Worm (Caenorhabditis elegans): Measurements from ENCODE around the gene D2096.5.

The D2096.5 gene

ce11 chrIV:8379683-8380082 is 20.1 kb upstream of the D2096.5 start, which contains the start of gene praf-3:
TSS of gene praf-3 (plus strand) at chrIV:8379983.
- TF ChIP-seq cog-1 (tag; optimal IDR thresholded peaks at IDR 0.05): no peak
- no peak for TF ChIP-seq ref-1 (GFP tag; conservative IDR thresholded peaks at IDR 0.05)
- TF ChIP-seq ztf-23 (GFP tag; IDR thresholded peaks at IDR 0.05): no peak
- no peak for TF ChIP-seq flt-1 (GFP tag; IDR thresholded peaks at IDR 0.05)
- TF ChIP-seq tab-1 (GFP tag; IDR thresholded peaks at IDR 0.05): no peak
- no peak for TF ChIP-seq ztf-29 (GFP tag; IDR thresholded peaks at IDR 0.05)
- TF ChIP-seq med-1 (GFP tag; optimal IDR thresholded peaks at IDR 0.05; ENCODE audit: insufficient read depth): no peak
- no peak for TF ChIP-seq klf-2 (GFP tag; conservative IDR thresholded peaks at IDR 0.05)
- TF ChIP-seq T22C8.4 (GFP tag; IDR thresholded peaks at IDR 0.05): no peak

ce11 chrIV:8379278-8379677 is 19.7 kb upstream of the D2096.5 start, which contains the start of gene nap-1:
TSS of gene nap-1 (minus strand) at chrIV:8379319.
- peak; percentile 36 for TF ChIP-seq cog-1 (tag; optimal IDR thresholded peaks at IDR 0.05)
- no peak for TF ChIP-seq klf-2 (GFP tag; conservative IDR thresholded peaks at IDR 0.05)

DNA sequence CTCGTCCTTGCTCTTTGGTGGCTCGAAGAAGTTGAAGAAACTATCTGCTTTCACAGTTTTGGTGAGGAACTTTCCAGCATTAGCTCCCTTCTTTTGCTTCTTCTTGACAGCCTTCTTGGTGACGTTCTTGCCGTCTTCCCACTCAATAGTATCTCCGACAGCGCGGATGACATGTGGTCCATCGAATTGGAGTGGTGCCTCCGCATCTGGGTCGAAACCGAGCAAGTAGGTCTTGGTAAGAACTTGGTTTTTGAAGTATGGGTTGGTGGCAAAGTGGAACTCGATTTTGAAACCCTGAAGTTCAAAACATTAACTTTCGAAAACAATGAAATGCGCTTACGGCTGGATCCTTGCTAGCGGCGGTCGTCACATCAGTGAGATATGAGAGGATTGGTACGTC is 18.7 kb upstream of the D2096.5 start:
- TF ChIP-seq T22C8.4 (GFP tag; IDR thresholded peaks at IDR 0.05): no peak
- no peak for TF ChIP-seq ztf-29 (GFP tag; IDR thresholded peaks at IDR 0.05)
- TF ChIP-seq tab-1 (GFP tag; IDR thresholded peaks at IDR 0.05): no peak
- TF ChIP-seq flt-1 (GFP tag; IDR thresholded peaks at IDR 0.05): no peak
- TF ChIP-seq ref-1 (GFP tag; conservative IDR thresholded peaks at IDR 0.05): no peak
- TF ChIP-seq cog-1 (tag; optimal IDR thresholded peaks at IDR 0.05): no peak
- no peak for TF ChIP-seq ztf-23 (GFP tag; IDR thresholded peaks at IDR 0.05)
- no peak for TF ChIP-seq klf-2 (GFP tag; conservative IDR thresholded peaks at IDR 0.05)
- TF ChIP-seq med-1 (GFP tag; optimal IDR thresholded peaks at IDR 0.05; ENCODE audit: insufficient read depth): no peak

DNA sequence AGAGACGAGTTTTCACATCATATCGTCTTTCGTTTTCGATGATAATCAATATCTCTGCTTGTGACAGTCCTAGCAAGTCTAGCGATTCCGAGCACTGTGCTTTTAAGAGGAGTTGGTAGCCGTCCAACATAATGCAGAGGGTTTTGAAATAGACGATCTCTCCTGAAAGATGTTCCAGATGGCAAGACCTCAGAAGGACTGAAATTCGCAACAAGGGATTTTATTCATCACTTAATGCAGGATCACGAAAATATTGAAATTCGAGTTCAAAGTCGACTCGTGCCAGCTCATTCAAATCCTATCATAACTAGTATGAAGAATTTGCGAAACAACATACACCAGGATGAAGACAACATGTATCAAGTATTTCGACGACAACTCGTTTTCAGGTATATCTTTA is 17.9 kb upstream of the D2096.5 start, which contains the start of gene D2096.7:
D2096.7 (minus strand) TSS at position 130 of the 400 bp plus-strand sequence.
- TF ChIP-seq ref-1 (GFP tag; conservative IDR thresholded peaks at IDR 0.05) (no peak), ztf-23 (GFP tag; IDR thresholded peaks at IDR 0.05) (no peak), flt-1 (GFP tag; IDR thresholded peaks at IDR 0.05) (no peak), T22C8.4 (GFP tag; IDR thresholded peaks at IDR 0.05) (no peak), ztf-29 (GFP tag; IDR thresholded peaks at IDR 0.05) (no peak), cog-1 (tag; optimal IDR thresholded peaks at IDR 0.05) (no peak), tab-1 (GFP tag; IDR thresholded peaks at IDR 0.05) (no peak), klf-2 (GFP tag; conservative IDR thresholded peaks at IDR 0.05) (no peak), med-1 (GFP tag; optimal IDR thresholded peaks at IDR 0.05; ENCODE audit: insufficient read depth) (no peak)

DNA sequence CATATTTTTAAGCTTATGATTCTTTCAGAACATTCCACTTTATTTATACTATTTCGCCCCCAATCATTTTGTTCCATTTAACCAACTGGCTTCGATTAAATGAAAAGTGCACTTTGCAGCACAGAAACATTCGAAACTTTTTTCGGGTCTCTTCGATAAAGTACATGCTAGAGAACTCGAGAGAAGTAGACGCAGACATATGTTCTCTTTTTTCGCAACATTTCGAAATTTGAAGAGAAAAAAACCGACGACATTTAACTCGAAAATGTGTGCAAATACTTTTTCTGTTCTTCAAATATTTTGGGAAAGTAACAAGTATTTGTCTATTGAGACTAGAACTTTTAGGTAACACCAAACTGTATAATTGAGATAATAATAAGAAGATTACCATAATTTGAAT is 17.4 kb upstream of the D2096.5 start:
- TF ChIP-seq ztf-29 (GFP tag; IDR thresholded peaks at IDR 0.05) (no peak), ztf-23 (GFP tag; IDR thresholded peaks at IDR 0.05) (no peak), ref-1 (GFP tag; conservative IDR thresholded peaks at IDR 0.05) (no peak), tab-1 (GFP tag; IDR thresholded peaks at IDR 0.05) (no peak), flt-1 (GFP tag; IDR thresholded peaks at IDR 0.05) (no peak), T22C8.4 (GFP tag; IDR thresholded peaks at IDR 0.05) (no peak), klf-2 (GFP tag; conservative IDR thresholded peaks at IDR 0.05) (no peak), cog-1 (tag; optimal IDR thresholded peaks at IDR 0.05) (no peak), med-1 (GFP tag; optimal IDR thresholded peaks at IDR 0.05; ENCODE audit: insufficient read depth) (no peak)

DNA sequence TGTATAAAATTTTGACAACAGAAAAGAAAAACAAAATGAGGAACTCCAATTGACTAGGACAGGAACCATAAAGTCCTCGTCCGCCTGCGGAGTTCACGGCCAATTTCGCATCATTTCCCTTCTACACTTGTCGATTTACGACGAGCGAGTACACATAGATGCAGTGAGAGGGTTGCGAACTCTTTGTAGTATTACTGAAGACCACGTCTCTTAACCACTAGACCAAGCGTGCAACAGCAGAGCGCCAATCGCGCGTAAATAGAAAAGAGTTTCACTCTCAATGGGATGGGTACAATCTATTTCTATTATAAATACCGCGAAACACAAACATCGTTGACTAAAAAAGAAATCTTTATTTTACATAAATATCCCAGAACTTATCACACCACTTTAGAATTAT is 15.8 kb upstream of the D2096.5 start:
- TF ChIP-seq flt-1 (GFP tag; IDR thresholded peaks at IDR 0.05) (peak; percentile 96), klf-2 (GFP tag; conservative IDR thresholded peaks at IDR 0.05) (0 out of 2 replicates have a peak, but pooled peaks have one; percentile 53), med-1 (GFP tag; optimal IDR thresholded peaks at IDR 0.05; ENCODE audit: insufficient read depth) (peak; percentile 57), tab-1 (GFP tag; IDR thresholded peaks at IDR 0.05) (peak; percentile 95), ref-1 (GFP tag; conservative IDR thresholded peaks at IDR 0.05) (peak; percentile 78), T22C8.4 (GFP tag; IDR thresholded peaks at IDR 0.05) (peak; percentile 83), ztf-29 (GFP tag; IDR thresholded peaks at IDR 0.05) (peak; percentile 81; the same call in 1 of the 2 replicates), cog-1 (tag; optimal IDR thresholded peaks at IDR 0.05) (peak; percentile 89), ztf-23 (GFP tag; IDR thresholded peaks at IDR 0.05) (peak; percentile 93)

ce11 chrIV:8369135-8369534 is 9.6 kb upstream of the D2096.5 start, which contains the start of gene D2096.6:
TSS of gene D2096.6 (minus strand) at chrIV:8369235.
- no peak for TF ChIP-seq tab-1 (GFP tag; IDR thresholded peaks at IDR 0.05)
- TF ChIP-seq cog-1 (tag; optimal IDR thresholded peaks at IDR 0.05): no peak
- no peak for TF ChIP-seq ztf-23 (GFP tag; IDR thresholded peaks at IDR 0.05)
- TF ChIP-seq med-1 (GFP tag; optimal IDR thresholded peaks at IDR 0.05; ENCODE audit: insufficient read depth): no peak
- no peak for TF ChIP-seq klf-2 (GFP tag; conservative IDR thresholded peaks at IDR 0.05)
- TF ChIP-seq T22C8.4 (GFP tag; IDR thresholded peaks at IDR 0.05): no peak
- TF ChIP-seq ref-1 (GFP tag; conservative IDR thresholded peaks at IDR 0.05): no peak
- TF ChIP-seq ztf-29 (GFP tag; IDR thresholded peaks at IDR 0.05): no peak
- no peak for TF ChIP-seq flt-1 (GFP tag; IDR thresholded peaks at IDR 0.05)

ce11 chrIV:8367887-8368286 is 8.3 kb upstream of the D2096.5 start:
- TF ChIP-seq klf-2 (GFP tag; conservative IDR thresholded peaks at IDR 0.05) (no peak), flt-1 (GFP tag; IDR thresholded peaks at IDR 0.05) (no peak), ztf-23 (GFP tag; IDR thresholded peaks at IDR 0.05) (no peak), cog-1 (tag; optimal IDR thresholded peaks at IDR 0.05) (no peak), tab-1 (GFP tag; IDR thresholded peaks at IDR 0.05) (no peak), med-1 (GFP tag; optimal IDR thresholded peaks at IDR 0.05; ENCODE audit: insufficient read depth) (no peak), T22C8.4 (GFP tag; IDR thresholded peaks at IDR 0.05) (no peak)

- TF ChIP-seq ztf-23 (GFP tag; IDR thresholded peaks at IDR 0.05): no peak
- no peak for TF ChIP-seq flt-1 (GFP tag; IDR thresholded peaks at IDR 0.05)
- no peak for TF ChIP-seq ztf-29 (GFP tag; IDR thresholded peaks at IDR 0.05)
- TF ChIP-seq ref-1 (GFP tag; conservative IDR thresholded peaks at IDR 0.05): no peak
- no peak for TF ChIP-seq med-1 (GFP tag; optimal IDR thresholded peaks at IDR 0.05; ENCODE audit: insufficient read depth)
- no peak for TF ChIP-seq T22C8.4 (GFP tag; IDR thresholded peaks at IDR 0.05)
- TF ChIP-seq klf-2 (GFP tag; conservative IDR thresholded peaks at IDR 0.05): no peak
- no peak for TF ChIP-seq tab-1 (GFP tag; IDR thresholded peaks at IDR 0.05)
- TF ChIP-seq cog-1 (tag; optimal IDR thresholded peaks at IDR 0.05): no peak
These were observed 6.7 kb upstream of the D2096.5 start, which contains the start of gene aagr-1 for ce11 chrIV:8366295-8366694. TSS of gene aagr-1 (plus strand) at chrIV:8366521.

ce11 chrIV:8363163-8363562 is 3.6 kb upstream of the D2096.5 start, which contains the start of gene D2096.12:
TSS of gene D2096.12 (plus strand) at chrIV:8363463.
- TF ChIP-seq cog-1 (tag; optimal IDR thresholded peaks at IDR 0.05) (no peak), flt-1 (GFP tag; IDR thresholded peaks at IDR 0.05) (no peak), ztf-23 (GFP tag; IDR thresholded peaks at IDR 0.05) (no peak), ztf-29 (GFP tag; IDR thresholded peaks at IDR 0.05) (no peak), klf-2 (GFP tag; conservative IDR thresholded peaks at IDR 0.05) (no peak), ref-1 (GFP tag; conservative IDR thresholded peaks at IDR 0.05) (no peak), T22C8.4 (GFP tag; IDR thresholded peaks at IDR 0.05) (no peak), med-1 (GFP tag; optimal IDR thresholded peaks at IDR 0.05; ENCODE audit: insufficient read depth) (no peak), tab-1 (GFP tag; IDR thresholded peaks at IDR 0.05) (no peak)

Measured in whole organism, midembryonic.